Fruit fly (Drosophila melanogaster): ENCODE results near the gene Crg-1.
"Not testable (repeated sequence)": the region's sequence is repeated elsewhere in the genome, so short reads cannot be mapped to it uniquely, and the experiment has no call there.

The Crg-1 gene

DNA sequence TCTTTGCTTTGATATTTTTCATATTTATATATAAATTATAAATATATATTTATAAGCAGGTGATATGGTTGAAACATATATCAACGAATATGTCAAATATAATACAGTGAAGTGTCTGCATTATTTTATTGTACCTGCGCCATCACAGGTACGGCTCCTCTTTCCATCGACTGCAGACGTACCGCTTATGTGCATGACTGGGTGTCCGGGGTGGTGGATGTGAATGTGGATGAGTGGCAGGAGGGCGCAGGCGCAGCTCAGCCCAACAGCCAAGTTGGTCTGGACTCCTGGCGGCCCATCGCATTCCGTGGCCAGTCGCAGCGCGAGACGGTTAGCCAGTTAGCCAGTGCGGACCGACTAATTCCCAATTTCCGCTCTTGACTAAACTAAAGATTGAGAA, at the start of gene Crg-1:
TSS of gene Crg-1 (plus strand) at position 301 of the 400 bp plus-strand sequence.
- TF ChIP-seq dsx (GFP tag; optimal IDR thresholded peaks at IDR 0.05; ENCODE audit: poor library complexity, severe bottlenecking); CG4318 (GFP tag; optimal IDR thresholded peaks at IDR 0.05); Smox (GFP tag; optimal IDR thresholded peaks at IDR 0.05): not testable (repeated sequence)

DNA sequence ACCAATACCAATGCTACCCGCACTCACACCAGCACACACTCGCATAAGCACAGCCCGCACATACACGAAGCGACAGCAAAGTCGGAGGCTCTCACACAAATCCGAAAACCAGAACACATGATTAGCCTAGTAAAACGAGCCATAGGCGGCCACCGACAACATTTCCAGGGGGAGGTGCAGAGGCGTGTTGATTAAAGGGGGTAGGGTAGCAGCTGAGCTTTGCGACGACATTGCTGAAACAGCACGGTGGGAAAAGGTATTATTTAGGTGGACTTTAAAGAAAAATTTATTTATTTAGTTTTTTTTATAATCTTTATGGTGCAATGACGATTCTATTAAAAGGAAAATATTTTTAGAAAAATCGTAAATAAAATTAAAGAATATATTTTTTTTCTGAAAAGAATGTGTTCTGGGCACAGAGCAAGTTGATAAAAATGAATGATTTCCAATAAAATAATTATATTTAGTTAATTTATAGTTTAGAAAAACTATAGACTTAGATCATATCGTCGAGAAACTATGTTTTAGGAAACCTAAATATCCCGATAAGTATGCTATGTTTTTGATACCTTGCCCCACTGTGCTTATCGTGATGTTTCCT, 49.0 kb upstream of the Crg-1 start:
- peak; percentile 75 for TF ChIP-seq spab (GFP tag; optimal IDR thresholded peaks at IDR 0.05)
- peak; percentile 74 for TF ChIP-seq CG3919 (GFP tag; optimal IDR thresholded peaks at IDR 0.05)
- peak; percentile 78 for TF ChIP-seq CG9139 (GFP tag; optimal IDR thresholded peaks at IDR 0.05)
- TF ChIP-seq net (GFP tag; optimal IDR thresholded peaks at IDR 0.05): peak; percentile 69
- no peak for TF ChIP-seq CG1621 (tag; optimal IDR thresholded peaks at IDR 0.05)
- peak; percentile 25 for TF ChIP-seq Ets21C (GFP tag; optimal IDR thresholded peaks at IDR 0.05)
- peak; percentile 80 for TF ChIP-seq CG11762 (GFP tag; optimal IDR thresholded peaks at IDR 0.05; ENCODE audit: insufficient read depth)
- TF ChIP-seq CG15336 (GFP tag; IDR thresholded peaks at IDR 0.05): peak; percentile 77
- no peak for TF ChIP-seq fkh (GFP tag; optimal IDR thresholded peaks at IDR 0.05)
- peak; percentile 91 for TF ChIP-seq CG8632 (GFP tag; optimal IDR thresholded peaks at IDR 0.05)
- TF ChIP-seq CG6792 (GFP tag; optimal IDR thresholded peaks at IDR 0.05): peak; percentile 81
- TF ChIP-seq acj6 (GFP tag; optimal IDR thresholded peaks at IDR 0.05): peak; percentile 72
- TF ChIP-seq fd85E (GFP tag; optimal IDR thresholded peaks at IDR 0.05): no peak
- TF ChIP-seq achi (GFP tag; optimal IDR thresholded peaks at IDR 0.05): peak; percentile 85
- peak; percentile 82 for TF ChIP-seq CG6276 (GFP tag; optimal IDR thresholded peaks at IDR 0.05)
- TF ChIP-seq CG4318 (GFP tag; optimal IDR thresholded peaks at IDR 0.05): peak; percentile 90
- peak; percentile 87 for TF ChIP-seq CG3032 (tag; optimal IDR thresholded peaks at IDR 0.05)
- no peak for TF ChIP-seq Eip75B (GFP tag; optimal IDR thresholded peaks at IDR 0.05)
- TF ChIP-seq Hr38 (GFP tag; optimal IDR thresholded peaks at IDR 0.05): no peak
- peak; percentile 83 for TF ChIP-seq Ets96B (tag; optimal IDR thresholded peaks at IDR 0.05)
- no peak for TF ChIP-seq dac (GFP tag; optimal IDR thresholded peaks at IDR 0.05)
- TF ChIP-seq Lpt (GFP tag; optimal IDR thresholded peaks at IDR 0.05): no peak
- TF ChIP-seq CG10669 (GFP tag; optimal IDR thresholded peaks at IDR 0.05): peak; percentile 69
- TF ChIP-seq Sox15 (GFP tag; optimal IDR thresholded peaks at IDR 0.05): peak; percentile 77
- no peak for TF ChIP-seq fd59A (GFP tag; optimal IDR thresholded peaks at IDR 0.05)
- TF ChIP-seq Hr4 (GFP tag; optimal IDR thresholded peaks at IDR 0.05): peak; percentile 45
- TF ChIP-seq pdm3 (GFP tag; optimal IDR thresholded peaks at IDR 0.05): peak; percentile 53
- TF ChIP-seq Sox102F (GFP tag; optimal IDR thresholded peaks at IDR 0.05): peak; percentile 55
- TF ChIP-seq Gug (GFP tag; IDR thresholded peaks at IDR 0.05): peak; percentile 66
- TF ChIP-seq lz (GFP tag; optimal IDR thresholded peaks at IDR 0.05): peak; percentile 59
- TF ChIP-seq CG11294 (GFP tag; IDR thresholded peaks at IDR 0.05): peak; percentile 67; the same call in 1 of the 2 replicates
- TF ChIP-seq CG11902 (GFP tag; optimal IDR thresholded peaks at IDR 0.05): peak; percentile 68
- peak in 1 of 2 experiments; percentile 85 for TF ChIP-seq salr (GFP tag; optimal IDR thresholded peaks at IDR 0.05)
- peak; percentile 87 for TF ChIP-seq CG34406 (GFP tag; optimal IDR thresholded peaks at IDR 0.05)
- peak; percentile 41 for TF ChIP-seq CG16779 (tag; optimal IDR thresholded peaks at IDR 0.05)
- TF ChIP-seq CG8319 (GFP tag; optimal IDR thresholded peaks at IDR 0.05): peak; percentile 52
- peak; percentile 89 for TF ChIP-seq CG10631 (GFP tag; optimal IDR thresholded peaks at IDR 0.05)
- no peak for TF ChIP-seq Hr39 (GFP tag; optimal IDR thresholded peaks at IDR 0.05)
- TF ChIP-seq svp (GFP tag): no peak
- peak; percentile 59; the same call in 2 of the 3 replicates for TF ChIP-seq eg (GFP tag; IDR thresholded peaks at IDR 0.05)
- TF ChIP-seq Met (GFP tag; optimal IDR thresholded peaks at IDR 0.05): peak; percentile 75
- TF ChIP-seq CG8119 (GFP tag; IDR thresholded peaks at IDR 0.05): peak; percentile 81
- peak; percentile 84 for TF ChIP-seq OdsH (GFP tag; optimal IDR thresholded peaks at IDR 0.05)
- TF ChIP-seq CG32006 (GFP tag; optimal IDR thresholded peaks at IDR 0.05): peak; percentile 92
- peak in 1 of 2 experiments; percentile 85 for TF ChIP-seq ss (GFP tag; optimal IDR thresholded peaks at IDR 0.05)
- peak; percentile 53 for TF ChIP-seq CG7368 (GFP tag; optimal IDR thresholded peaks at IDR 0.05)
- TF ChIP-seq Blimp-1 (GFP tag; optimal IDR thresholded peaks at IDR 0.05): peak; percentile 53
